Worm (Caenorhabditis elegans) whole organism, early embryonic: Measurements from ENCODE around the gene B0496.6.

Experiments used
- B0310.2 ChIP-seq: sonication (generic microtip); optimal IDR thresholded peaks from 2 replicates; lab custom pipeline; 2016; ENCODE audit warnings: mild to moderate bottlenecking, missing genetic modification characterization, missing compliant biosample characterization
- F13C5.2 ChIP-seq: sonication (generic microtip); optimal IDR thresholded peaks from 2 replicates; lab custom pipeline; 2017; ENCODE audit warnings: mild to moderate bottlenecking, missing genetic modification characterization, inconsistent platforms, missing compliant biosample characterization
- aly-1 ChIP-seq: sonication (generic microtip); optimal IDR thresholded peaks from 2 replicates; lab custom pipeline; 2016; ENCODE audit warnings: missing genetic modification characterization, missing compliant biosample characterization
- ama-1 ChIP-seq: fragments of 150-350 bp; optimal IDR thresholded peaks from 2 replicates; lab custom pipeline; 2014
- ceh-13 ChIP-seq: fragments of 200-800 bp; sonication (Bioruptor generic); optimal IDR thresholded peaks from 2 replicates; lab custom pipeline; 2018; ENCODE audit warnings: mild to moderate bottlenecking, missing genetic modification characterization, missing compliant biosample characterization
- ceh-36 ChIP-seq: sonication (generic microtip); optimal IDR thresholded peaks from 2 replicates; lab custom pipeline; 2016; ENCODE audit warnings: missing genetic modification characterization, inconsistent platforms, missing compliant biosample characterization
- ets-7 ChIP-seq: sonication (generic microtip); optimal IDR thresholded peaks from 2 replicates; lab custom pipeline; 2016; ENCODE audit warnings: missing genotype, missing genetic modification characterization, missing compliant biosample characterization
- flt-1 ChIP-seq: fragments of 200-800 bp; sonication (Bioruptor generic); IDR thresholded peaks from 2 replicates; pipeline ENCODE4 v1.3.6; 2022; ENCODE audit warnings: missing genetic modification characterization, missing compliant biosample characterization
- hmbx-1 ChIP-seq: sonication (generic microtip); optimal IDR thresholded peaks from 2 replicates; lab custom pipeline; 2016; ENCODE audit warnings: mild to moderate bottlenecking, missing genetic modification characterization, missing compliant biosample characterization
- hmg-4 ChIP-seq: fragments of 200-800 bp; sonication (Bioruptor generic); optimal IDR thresholded peaks from 2 replicates; lab custom pipeline; 2018; ENCODE audit warnings: mild to moderate bottlenecking, missing genetic modification characterization, missing compliant biosample characterization
- hnd-1 ChIP-seq: sonication (generic microtip); optimal IDR thresholded peaks from 2 replicates; lab custom pipeline; 2016; ENCODE audit warnings: missing genetic modification characterization, missing compliant biosample characterization
- pes-1 ChIP-seq: fragments of 200-800 bp; sonication (Bioruptor generic); IDR thresholded peaks from 2 replicates; pipeline ENCODE4 v1.3.6; 2022; ENCODE audit warnings: missing genetic modification reagents, missing genetic modification characterization, missing compliant biosample characterization
- scrt-1 ChIP-seq: fragments of 200-800 bp; sonication (Bioruptor generic); IDR thresholded peaks from 2 replicates; pipeline ENCODE4 v1.3.6; 2022; ENCODE audit warnings: missing genetic modification characterization, missing compliant biosample characterization
- sea-1 ChIP-seq: fragments of 200-800 bp; sonication (Bioruptor generic); conservative IDR thresholded peaks from 2 replicates; pipeline ENCODE4 v1.3.6; 2022; ENCODE audit warnings: missing genetic modification characterization, missing compliant biosample characterization
- tbx-11 ChIP-seq: fragments of 200-800 bp; sonication (Bioruptor generic); IDR thresholded peaks from 2 replicates; pipeline ENCODE4 v1.3.6; 2022; ENCODE audit warnings: missing genetic modification characterization, missing compliant biosample characterization
- tbx-37 ChIP-seq: fragments of 200-800 bp; sonication (Bioruptor generic); conservative IDR thresholded peaks from 2 replicates; pipeline ENCODE4 v1.3.6; 2022; ENCODE audit warnings: missing genetic modification reagents, missing genetic modification characterization, missing compliant biosample characterization
- tra-4 ChIP-seq: sonication (generic microtip); optimal IDR thresholded peaks from 2 replicates; lab custom pipeline; 2017; ENCODE audit warnings: missing genetic modification characterization, missing compliant biosample characterization

The B0496.6 gene

DNA sequence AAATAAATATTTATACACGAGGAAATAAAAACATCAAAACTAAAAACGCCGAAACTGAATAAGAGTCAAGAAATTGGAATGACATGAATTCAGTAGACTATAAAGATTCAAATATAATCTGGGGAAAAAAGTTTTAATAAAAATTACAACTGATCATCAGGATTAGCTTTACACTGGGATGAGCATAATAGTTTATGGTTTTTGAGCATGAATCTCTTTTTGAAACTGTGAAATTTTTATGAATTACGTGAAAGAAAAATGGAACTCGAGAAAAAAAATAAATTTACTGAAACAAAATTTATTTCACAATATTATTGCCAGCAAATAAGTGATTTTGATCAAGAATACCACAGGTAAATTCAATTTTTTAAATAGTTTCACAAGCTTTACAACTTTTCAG, 28.6 kb downstream of the B0496.6 start, which contains the start of gene B0496.2:
B0496.2 (plus strand) TSS at position 301 of the 400 bp plus-strand sequence.
- TF ChIP-seq scrt-1 (GFP tag; lab: Robert Waterston, UW) = no peak
- TF ChIP-seq tbx-37 (GFP tag; lab: Robert Waterston, UW) = no peak
- TF ChIP-seq pes-1 (GFP tag; lab: Robert Waterston, UW) = no peak
- TF ChIP-seq tra-4 (tag; lab: Kevin White, UChicago) = no peak

ce11 chrIV:7451345-7451744, 32.4 kb downstream of the B0496.6 start, which contains the start of gene tes-1:
tes-1 (minus strand) TSS chrIV:7451445.
- no peak for TF ChIP-seq ceh-13 (GFP tag; lab: Kevin White, UChicago)
- no peak for TF ChIP-seq pes-1 (GFP tag; lab: Robert Waterston, UW)
- no peak for TF ChIP-seq tbx-37 (GFP tag; lab: Robert Waterston, UW)
- no peak for TF ChIP-seq hmg-4 (GFP tag; lab: Kevin White, UChicago)
- no peak for TF ChIP-seq hmbx-1 (tag; lab: Kevin White, UChicago)
- TF ChIP-seq ets-7 (tag; lab: Kevin White, UChicago) = no peak
- TF ChIP-seq scrt-1 (GFP tag; lab: Robert Waterston, UW) = no peak
- TF ChIP-seq ceh-36 (tag; lab: Kevin White, UChicago) = no peak
- TF ChIP-seq B0310.2 (tag; lab: Kevin White, UChicago) = no peak
- no peak for TF ChIP-seq sea-1
- no peak for TF ChIP-seq hnd-1 (tag; lab: Kevin White, UChicago)
- no peak for TF ChIP-seq ama-1 (lab: Kevin White, UChicago)
- TF ChIP-seq aly-1 (tag; lab: Kevin White, UChicago) = no peak

ce11 chrIV:7453661-7454159, 34.8 kb downstream of the B0496.6 start:
- TF ChIP-seq ets-7 (tag; lab: Kevin White, UChicago) = no peak
- TF ChIP-seq ama-1 (lab: Kevin White, UChicago) = no peak
- TF ChIP-seq sea-1 = no peak
- no peak for TF ChIP-seq pes-1 (GFP tag; lab: Robert Waterston, UW)
- no peak for TF ChIP-seq scrt-1 (GFP tag; lab: Robert Waterston, UW)
- no peak for TF ChIP-seq tra-4 (tag; lab: Kevin White, UChicago)
- no peak for TF ChIP-seq F13C5.2 (tag; lab: Kevin White, UChicago)
- TF ChIP-seq hmg-4 (GFP tag; lab: Kevin White, UChicago) = no peak
- no peak for TF ChIP-seq ceh-36 (tag; lab: Kevin White, UChicago)
- TF ChIP-seq flt-1 (GFP tag; lab: Robert Waterston, UW) = no peak
- no peak for TF ChIP-seq hnd-1 (tag; lab: Kevin White, UChicago)

DNA sequence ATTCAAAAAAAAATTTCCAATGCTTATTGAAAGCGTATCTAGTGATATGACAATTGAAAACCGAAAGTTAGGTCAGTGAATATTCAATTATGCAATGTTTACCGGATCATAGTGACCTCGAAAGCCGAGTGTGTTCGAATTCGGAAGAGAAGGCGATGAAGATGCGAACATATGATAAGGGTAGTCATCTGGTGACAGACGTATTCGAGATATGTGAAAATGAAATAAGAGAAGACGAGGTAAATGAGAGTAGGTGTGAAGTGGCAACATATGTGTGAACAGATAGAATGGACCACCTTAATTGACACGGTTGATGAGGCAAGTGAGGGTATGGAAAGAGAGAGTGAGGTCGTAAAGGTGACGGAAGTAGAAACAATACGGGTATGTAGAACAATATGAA, 36.0 kb downstream of the B0496.6 start:
- TF ChIP-seq pes-1 (GFP tag; lab: Robert Waterston, UW) (no peak), ceh-13 (GFP tag; lab: Kevin White, UChicago) (no peak)

ce11 chrIV:7456225-7456624, 37.3 kb downstream of the B0496.6 start, which contains the start of gene F13B6.1:
F13B6.1 (plus strand) TSS chrIV:7456525.
- no peak for TF ChIP-seq ceh-13 (GFP tag; lab: Kevin White, UChicago)
- no peak for TF ChIP-seq tbx-11 (GFP tag; lab: Robert Waterston, UW)
- TF ChIP-seq ets-7 (tag; lab: Kevin White, UChicago) = no peak
- no peak for TF ChIP-seq F13C5.2 (tag; lab: Kevin White, UChicago)
- TF ChIP-seq sea-1 = no peak
- TF ChIP-seq pes-1 (GFP tag; lab: Robert Waterston, UW) = no peak

ce11 chrIV:7460225-7460624, 41.3 kb downstream of the B0496.6 start, which contains the start of gene F13B6.2:
F13B6.2 (minus strand) TSS chrIV:7460325.
- no peak for TF ChIP-seq F13C5.2 (tag; lab: Kevin White, UChicago)
- no peak for TF ChIP-seq ama-1 (lab: Kevin White, UChicago)
- TF ChIP-seq sea-1 = no peak
- no peak for TF ChIP-seq flt-1 (GFP tag; lab: Robert Waterston, UW)
- TF ChIP-seq B0310.2 (tag; lab: Kevin White, UChicago) = no peak
- no peak for TF ChIP-seq hmbx-1 (tag; lab: Kevin White, UChicago)
- TF ChIP-seq tra-4 (tag; lab: Kevin White, UChicago) = no peak
- no peak for TF ChIP-seq hmg-4 (GFP tag; lab: Kevin White, UChicago)
- no peak for TF ChIP-seq aly-1 (tag; lab: Kevin White, UChicago)
- TF ChIP-seq ceh-13 (GFP tag; lab: Kevin White, UChicago) = no peak
- TF ChIP-seq tbx-37 (GFP tag; lab: Robert Waterston, UW) = no peak
- no peak for TF ChIP-seq hnd-1 (tag; lab: Kevin White, UChicago)

DNA sequence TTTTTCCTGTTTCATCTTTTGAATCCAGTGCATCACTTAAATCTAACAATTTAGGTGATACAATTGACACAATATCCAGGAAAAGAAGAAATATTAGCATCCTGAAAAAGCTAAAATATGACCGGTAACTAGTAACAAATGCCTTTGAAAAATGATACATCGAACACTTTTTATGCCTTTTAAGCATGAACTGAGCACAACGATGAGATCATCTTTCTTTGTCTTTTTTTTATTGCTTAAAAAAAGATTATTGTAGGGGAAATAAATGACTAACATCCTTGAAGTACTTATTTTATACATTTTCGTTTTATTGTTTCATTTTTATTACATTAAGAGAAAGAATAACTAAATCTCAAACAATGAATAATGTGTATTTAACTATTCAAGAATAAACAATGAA, 46.9 kb downstream of the B0496.6 start, which contains the start of gene F13B6.3:
F13B6.3 (minus strand) TSS at position 101 of the 400 bp plus-strand sequence.
- no peak for TF ChIP-seq B0310.2 (tag; lab: Kevin White, UChicago)
- no peak for TF ChIP-seq scrt-1 (GFP tag; lab: Robert Waterston, UW)
- TF ChIP-seq tbx-37 (GFP tag; lab: Robert Waterston, UW) = no peak
- TF ChIP-seq tbx-11 (GFP tag; lab: Robert Waterston, UW) = no peak
- no peak for TF ChIP-seq hmbx-1 (tag; lab: Kevin White, UChicago)
- TF ChIP-seq ets-7 (tag; lab: Kevin White, UChicago) = no peak
- TF ChIP-seq pes-1 (GFP tag; lab: Robert Waterston, UW) = no peak
- TF ChIP-seq aly-1 (tag; lab: Kevin White, UChicago) = no peak

DNA sequence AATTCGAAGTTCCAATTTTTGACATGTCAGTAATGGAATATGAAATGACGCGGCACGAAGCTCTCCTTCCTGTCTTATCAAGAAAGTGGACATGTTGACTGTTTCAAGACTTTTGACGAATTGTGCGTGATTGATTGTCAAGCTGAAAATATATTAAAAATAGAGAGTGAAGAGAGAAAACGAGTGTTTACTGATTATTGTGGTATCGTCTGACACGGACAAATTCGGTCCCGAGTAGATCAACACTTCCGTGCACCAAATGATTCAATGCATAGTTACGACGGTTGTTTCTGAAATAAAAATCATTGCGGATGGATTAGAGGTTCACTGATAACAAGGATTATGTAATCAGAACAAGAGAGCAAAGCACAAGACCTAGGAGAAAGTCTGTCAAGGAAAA, 48.3 kb downstream of the B0496.6 start:
- TF ChIP-seq tbx-11 (GFP tag; lab: Robert Waterston, UW) (no peak), tbx-37 (GFP tag; lab: Robert Waterston, UW) (no peak), hnd-1 (tag; lab: Kevin White, UChicago) (no peak), ceh-36 (tag; lab: Kevin White, UChicago) (no peak), pes-1 (GFP tag; lab: Robert Waterston, UW) (no peak), ama-1 (lab: Kevin White, UChicago) (no peak), scrt-1 (GFP tag; lab: Robert Waterston, UW) (no peak), tra-4 (tag; lab: Kevin White, UChicago) (no peak), ets-7 (tag; lab: Kevin White, UChicago) (no peak), sea-1 (no peak), hmg-4 (GFP tag; lab: Kevin White, UChicago) (no peak), F13C5.2 (tag; lab: Kevin White, UChicago) (no peak), B0310.2 (tag; lab: Kevin White, UChicago) (no peak), aly-1 (tag; lab: Kevin White, UChicago) (no peak), flt-1 (GFP tag; lab: Robert Waterston, UW) (no peak)
